Worm (Caenorhabditis elegans): ENCODE measurements around the gene fbxb-78.
A peak's percentile ranks its signal among the peaks of the same experiment; 100 is the strongest.

Gene fbxb-78

DNA sequence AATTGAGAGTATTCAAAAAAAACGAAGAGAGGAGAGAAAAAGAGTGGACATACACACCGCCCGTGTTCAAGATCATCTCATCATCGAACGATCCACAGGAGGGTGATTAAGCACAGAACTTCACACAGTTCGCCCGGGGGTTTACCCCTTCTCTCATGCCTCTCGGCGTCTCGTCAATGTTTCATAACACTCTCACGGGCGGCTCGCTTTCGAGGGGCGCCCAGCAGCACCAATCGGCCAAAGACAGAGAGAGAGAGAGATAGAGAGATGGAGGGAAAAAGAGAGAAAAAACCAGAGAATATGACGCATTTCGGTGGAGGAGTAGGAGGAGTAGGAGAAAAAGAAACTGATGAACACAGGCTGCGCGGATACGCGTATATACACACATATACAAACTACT lies 32.2 kb upstream of the fbxb-78 start (continued):
- TF ChIP-seq K11D2.4 (GFP tag; IDR thresholded peaks at IDR 0.05) (peak; percentile 57; the same call in 1 of the 2 replicates), gei-17 (GFP tag; optimal IDR thresholded peaks at IDR 0.05) (no peak), ztf-22 (GFP tag; optimal IDR thresholded peaks at IDR 0.05) (no peak), hrde-1 (tag; optimal IDR thresholded peaks at IDR 0.05; ENCODE audit: borderline replicate concordance) (no peak), F37B4.10 (GFP tag; IDR thresholded peaks at IDR 0.05) (no peak), F57C9.4 (tag; optimal IDR thresholded peaks at IDR 0.05) (no peak), aptf-2 (GFP tag; conservative IDR thresholded peaks at IDR 0.05) (no peak), F49E8.2 (tag; optimal IDR thresholded peaks at IDR 0.05; ENCODE audit: insufficient read depth) (no peak), snpc-4 (GFP tag; optimal IDR thresholded peaks at IDR 0.05) (no peak), snpc-4 (tag; optimal IDR thresholded peaks at IDR 0.05) (peak in 1 of 4 experiments; percentile 25), F52B5.7 (tag; optimal IDR thresholded peaks at IDR 0.05) (no peak)

DNA sequence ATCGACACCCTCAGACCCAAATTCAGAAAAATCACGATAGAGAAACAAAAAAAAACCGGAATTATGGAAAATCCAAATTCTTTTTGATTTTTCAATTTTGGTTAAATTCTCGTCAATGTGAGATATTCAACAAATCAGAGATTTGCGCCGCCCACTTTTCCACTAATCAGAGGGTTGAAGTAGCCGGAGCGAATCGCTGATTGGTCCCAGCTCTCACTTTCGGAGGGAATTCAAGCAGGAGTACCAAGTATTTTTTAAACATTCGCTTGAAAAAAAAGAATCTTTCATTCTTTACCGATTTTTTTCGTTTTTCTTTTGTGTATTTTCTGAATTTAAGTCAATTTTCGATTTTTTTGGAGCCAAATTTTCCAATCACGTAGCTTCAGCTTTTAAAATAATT lies 31.4 kb upstream of the fbxb-78 start:
- TF ChIP-seq nhr-27 (tag; optimal IDR thresholded peaks at IDR 0.05) (peak; percentile 43), aptf-2 (GFP tag; conservative IDR thresholded peaks at IDR 0.05) (no peak)

DNA sequence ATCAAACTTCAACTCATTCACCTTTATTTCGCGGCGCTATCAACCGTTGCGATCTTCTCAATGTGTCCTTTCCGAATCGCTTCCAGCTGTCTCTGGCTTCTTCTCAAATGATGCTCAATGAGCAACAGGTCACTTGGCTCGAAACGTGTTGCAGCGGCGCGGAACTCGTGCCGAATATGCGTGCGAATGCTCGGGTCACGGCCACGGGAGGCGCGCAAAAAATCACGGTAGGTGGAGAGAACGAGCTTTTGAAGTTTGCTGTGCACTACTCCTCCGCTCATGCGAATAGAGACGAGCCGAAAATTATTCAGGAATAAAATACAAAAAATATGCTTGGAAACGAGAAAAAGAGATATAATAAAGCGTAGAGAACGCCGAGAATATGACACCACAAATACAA lies 26.9 kb upstream of the fbxb-78 start, which contains the start of gene cif-1:
Gene cif-1 (minus strand): TSS at position 297 of the 400 bp plus-strand sequence.
- TF ChIP-seq ekl-4 (GFP tag; IDR thresholded peaks at IDR 0.05) (peak; percentile 46; the same call in 1 of the 2 replicates), ceh-100 (GFP tag; IDR thresholded peaks at IDR 0.05) (no peak), K11D2.4 (GFP tag; IDR thresholded peaks at IDR 0.05) (no peak), ets-4 (GFP tag; optimal IDR thresholded peaks at IDR 0.05) (no peak), chd-7 (tag; optimal IDR thresholded peaks at IDR 0.05) (peak; percentile 55), die-1 (tag; optimal IDR thresholded peaks at IDR 0.05) (no peak), lsl-1 (GFP tag; optimal IDR thresholded peaks at IDR 0.05) (no peak), egrh-3 (GFP tag; IDR thresholded peaks at IDR 0.05) (no peak), lin-35 (GFP tag; optimal IDR thresholded peaks at IDR 0.05) (no peak), lir-1 (GFP tag; conservative IDR thresholded peaks at IDR 0.05) (no peak), ceh-58 (GFP tag; IDR thresholded peaks at IDR 0.05) (0 out of 2 replicates have a peak, but pooled peaks have one; percentile 36), T26A5.8 (tag; optimal IDR thresholded peaks at IDR 0.05) (no peak), nhr-90 (tag; optimal IDR thresholded peaks at IDR 0.05) (no peak), egl-44 (GFP tag; IDR thresholded peaks at IDR 0.05) (no peak), somi-1 (GFP tag; optimal IDR thresholded peaks at IDR 0.05) (no peak), F33H1.4 (GFP tag; IDR thresholded peaks at IDR 0.05) (no peak), nhr-120 (GFP tag; IDR thresholded peaks at IDR 0.05) (no peak), F23B12.7 (tag; optimal IDR thresholded peaks at IDR 0.05; ENCODE audit: insufficient read depth) (no peak), C17E4.6 (GFP tag; IDR thresholded peaks at IDR 0.05) (no peak), xnd-1 (tag; optimal IDR thresholded peaks at IDR 0.05) (peak; percentile 0), attf-3 (GFP tag; conservative IDR thresholded peaks at IDR 0.05) (no peak), F37B4.10 (GFP tag; IDR thresholded peaks at IDR 0.05) (no peak), aptf-3 (GFP tag; IDR thresholded peaks at IDR 0.05) (no peak), madf-10 (tag; optimal IDR thresholded peaks at IDR 0.05) (no peak), ztf-3 (GFP tag; optimal IDR thresholded peaks at IDR 0.05) (no peak), attf-6 (GFP tag; IDR thresholded peaks at IDR 0.05) (no peak), rpc-1 (optimal IDR thresholded peaks at IDR 0.05) (no peak), rpc-1 (tag; optimal IDR thresholded peaks at IDR 0.05) (no peak), attf-5 (GFP tag; optimal IDR thresholded peaks at IDR 0.05) (no peak), ztf-6 (GFP tag; IDR thresholded peaks at IDR 0.05) (no peak), dox-1 (GFP tag; IDR thresholded peaks at IDR 0.05) (peak; percentile 53; the same call in 1 of the 2 replicates), F52B5.7 (tag; optimal IDR thresholded peaks at IDR 0.05) (peak; percentile 71), Y79H2A.3 (GFP tag; conservative IDR thresholded peaks at IDR 0.05) (no peak), madf-6 (GFP tag; IDR thresholded peaks at IDR 0.05) (peak; percentile 53), mcd-1 (GFP tag; IDR thresholded peaks at IDR 0.05) (peak; percentile 34), lsy-27 (tag; optimal IDR thresholded peaks at IDR 0.05; ENCODE audit: borderline replicate concordance, insufficient read depth) (no peak), ama-1 (optimal IDR thresholded peaks at IDR 0.05) (no peak), ama-1 (GFP tag; optimal IDR thresholded peaks at IDR 0.05) (no peak)

Data from whole organism, young adult.